Fruit fly (Drosophila melanogaster) whole organism, embryonic: ENCODE measurements around the gene IFT54.

Experiments
- Asciz ChIP-seq: fragments of 200-800 bp; sonication (Bioruptor generic); optimal IDR thresholded peaks from 2 replicates; lab custom pipeline; 2017; ENCODE audit warnings: missing biosample characterization, mild to moderate bottlenecking, missing genetic modification characterization, missing genetic modification reagents
- B-H1 ChIP-seq: fragments of 200-800 bp; sonication (Bioruptor generic); IDR thresholded peaks from 3 replicates; pipeline ENCODE4 v1.3.6; 2022; ENCODE audit warnings: missing biosample characterization, missing genetic modification characterization
- Blimp-1 ChIP-seq: fragments of 200-800 bp; sonication (Bioruptor generic); optimal IDR thresholded peaks from 3 replicates; lab custom pipeline; 2018; ENCODE audit warnings: missing biosample characterization, missing genetic modification characterization, mild to moderate bottlenecking, moderate library complexity, missing genetic modification reagents
- C15 ChIP-seq: fragments of 200-800 bp; sonication (Bioruptor generic); IDR thresholded peaks from 3 replicates; pipeline ENCODE4 v1.3.6; 2022; ENCODE audit warnings: missing biosample characterization, missing genetic modification characterization
- CG10431 ChIP-seq: fragments of 200-800 bp; sonication (Bioruptor generic); optimal IDR thresholded peaks from 3 replicates; lab custom pipeline; 2018; ENCODE audit warnings: missing biosample characterization, mild to moderate bottlenecking, missing genetic modification characterization
- CG10543 ChIP-seq: fragments of 200-800 bp; sonication (Bioruptor generic); optimal IDR thresholded peaks from 3 replicates; lab custom pipeline; 2017; ENCODE audit warnings: missing biosample characterization, mild to moderate bottlenecking, missing genetic modification characterization, moderate library complexity
- CG11504 ChIP-seq: fragments of 200-800 bp; sonication (Bioruptor generic); optimal IDR thresholded peaks from 3 replicates; lab custom pipeline; 2019; ENCODE audit warnings: missing biosample characterization, mild to moderate bottlenecking, missing genetic modification characterization, moderate library complexity
- CG12299 ChIP-seq: fragments of 200-800 bp; sonication (Bioruptor generic); optimal IDR thresholded peaks from 2 replicates; lab custom pipeline; 2018; ENCODE audit warnings: missing biosample characterization, mild to moderate bottlenecking, missing genetic modification characterization
- CG12744 ChIP-seq: fragments of 200-800 bp; sonication (Bioruptor generic); optimal IDR thresholded peaks from 2 replicates; lab custom pipeline; 2016; ENCODE audit warnings: missing biosample characterization, missing genetic modification characterization
- CG12769 ChIP-seq: fragments of 200-800 bp; sonication (Bioruptor generic); optimal IDR thresholded peaks from 2 replicates; lab custom pipeline; 2019; ENCODE audit warnings: missing biosample characterization, mild to moderate bottlenecking, missing genetic modification characterization, moderate library complexity
- CG12942 ChIP-seq: fragments of 200-800 bp; sonication (Bioruptor generic); optimal IDR thresholded peaks from 3 replicates; lab custom pipeline; 2016; ENCODE audit warnings: missing biosample characterization, missing genetic modification characterization
- CG17385 ChIP-seq: fragments of 200-800 bp; sonication (Bioruptor generic); optimal IDR thresholded peaks from 3 replicates; lab custom pipeline; 2018; ENCODE audit warnings: missing biosample characterization, mild to moderate bottlenecking, missing genetic modification characterization
- CG3065 ChIP-seq: fragments of 200-800 bp; sonication (Bioruptor generic); optimal IDR thresholded peaks from 2 replicates; lab custom pipeline; 2016; ENCODE audit warnings: missing biosample characterization, missing genetic modification characterization
- CG33213 ChIP-seq: fragments of 200-800 bp; sonication (Bioruptor generic); optimal IDR thresholded peaks from 3 replicates; lab custom pipeline; 2016; ENCODE audit warnings: missing biosample characterization, missing genetic modification characterization
- CG34376 ChIP-seq: fragments of 200-800 bp; sonication (Bioruptor generic); optimal IDR thresholded peaks from 2 replicates; lab custom pipeline; 2018; ENCODE audit warnings: missing biosample characterization, mild to moderate bottlenecking, missing genetic modification characterization
- CG4328 ChIP-seq: fragments of 200-800 bp; sonication (Bioruptor generic); optimal IDR thresholded peaks from 3 replicates; lab custom pipeline; 2017; ENCODE audit warnings: missing biosample characterization, missing genetic modification reagents, missing genetic modification characterization
- CG4360 ChIP-seq: fragments of 200-800 bp; sonication (Bioruptor generic); IDR thresholded peaks from 2 replicates; pipeline ENCODE4 v1.3.6; 2022; ENCODE audit warnings: missing biosample characterization, missing genetic modification characterization
- CG8765 ChIP-seq: fragments of 200-800 bp; sonication (Bioruptor generic); IDR thresholded peaks from 2 replicates; pipeline ENCODE4 v1.3.6; 2022; ENCODE audit warnings: missing biosample characterization, missing genetic modification characterization
- CG9215 ChIP-seq: fragments of 200-800 bp; sonication (Bioruptor generic); IDR thresholded peaks from 2 replicates; pipeline ENCODE4 v1.3.6; 2022; ENCODE audit warnings: missing biosample characterization, missing genetic modification characterization
- CG9437 ChIP-seq: fragments of 200-800 bp; sonication (Bioruptor generic); optimal IDR thresholded peaks from 2 replicates; lab custom pipeline; 2018; ENCODE audit warnings: missing biosample characterization, mild to moderate bottlenecking, missing genetic modification characterization
- CG9727 ChIP-seq: fragments of 200-800 bp; sonication (Bioruptor generic); optimal IDR thresholded peaks from 3 replicates; lab custom pipeline; 2017; ENCODE audit warnings: missing biosample characterization, mild to moderate bottlenecking, missing genetic modification characterization
- CG9932 ChIP-seq: fragments of 200-800 bp; sonication (Bioruptor generic); IDR thresholded peaks from 2 replicates; pipeline ENCODE4 v1.3.6; 2022; ENCODE audit warnings: missing biosample characterization, missing genetic modification characterization
- D19B ChIP-seq: fragments of 200-800 bp; sonication (Bioruptor generic); optimal IDR thresholded peaks from 2 replicates; lab custom pipeline; 2017; ENCODE audit warnings: missing biosample characterization, mild to moderate bottlenecking, missing genetic modification characterization
- Doc3 ChIP-seq: fragments of 200-800 bp; sonication (Bioruptor generic); IDR thresholded peaks from 3 replicates; pipeline ENCODE4 v1.3.6; 2022; ENCODE audit warnings: missing biosample characterization, missing genetic modification characterization; ENCODE audit not compliant: partially characterized antibody
- Dp ChIP-seq: fragments of 200-800 bp; sonication (Bioruptor generic); optimal IDR thresholded peaks from 2 replicates; lab custom pipeline; 2018; ENCODE audit warnings: missing biosample characterization, mild to moderate bottlenecking, missing genetic modification characterization, moderate library complexity
- Eip74EF ChIP-seq, 2 experiments: fragments of 200-800 bp in 1 of 2; fragments of >200 bp in 1 of 2; sonication (Bioruptor generic) in 1 of 2; optimal IDR thresholded peaks; 2 replicates each; lab custom pipeline; 2017 to 2019; ENCODE audit warnings: missing biosample characterization in 2 of 2, missing genetic modification characterization in 2 of 2, mild to moderate bottlenecking in 1 of 2, moderate library complexity in 1 of 2
- HLHmδ ChIP-seq: fragments of 200-800 bp; sonication (Bioruptor generic); optimal IDR thresholded peaks from 2 replicates; lab custom pipeline; 2018; ENCODE audit warnings: missing biosample characterization, mild to moderate bottlenecking, missing genetic modification characterization, moderate library complexity
- Mad ChIP-seq: fragments of 200-800 bp; sonication (Bioruptor generic); optimal IDR thresholded peaks from 2 replicates; lab custom pipeline; 2016; ENCODE audit warnings: missing biosample characterization, missing genetic modification characterization
- Meics ChIP-seq: fragments of 200-800 bp; sonication (Bioruptor generic); optimal IDR thresholded peaks from 2 replicates; lab custom pipeline; 2017; ENCODE audit warnings: missing biosample characterization, mild to moderate bottlenecking, missing genetic modification characterization
- Myb ChIP-seq: fragments of 200-800 bp; sonication (Bioruptor generic); optimal IDR thresholded peaks from 2 replicates; lab custom pipeline; 2016; ENCODE audit warnings: missing biosample characterization, missing genetic modification characterization
- Pdp1 ChIP-seq, 2 experiments: fragments of 200-800 bp; sonication (Bioruptor generic); optimal IDR thresholded peaks; 3 replicates each; lab custom pipeline; 2016; ENCODE audit warnings: missing biosample characterization in 2 of 2, missing genetic modification characterization in 2 of 2, mild to moderate bottlenecking in 1 of 2, moderate library complexity in 1 of 2
- Sox102F ChIP-seq: fragments of 200-800 bp; sonication (Bioruptor generic); optimal IDR thresholded peaks from 2 replicates; lab custom pipeline; 2018; ENCODE audit warnings: missing biosample characterization, mild to moderate bottlenecking, missing genetic modification characterization, moderate library complexity
- TFAM ChIP-seq: fragments of 200-800 bp; sonication (Bioruptor generic); optimal IDR thresholded peaks from 2 replicates; lab custom pipeline; 2017; ENCODE audit warnings: missing biosample characterization, missing genetic modification characterization, inconsistent platforms
- cad ChIP-seq: fragments of >200 bp; optimal IDR thresholded peaks from 2 replicates; lab custom pipeline; 2017; ENCODE audit warnings: missing biosample characterization, missing genetic modification characterization
- chm ChIP-seq: fragments of 200-800 bp; sonication (Bioruptor generic); IDR thresholded peaks from 2 replicates; pipeline ENCODE4 v1.3.6; 2022; ENCODE audit warnings: missing biosample characterization, missing genetic modification characterization
- ci ChIP-seq: fragments of 200-800 bp; sonication (Bioruptor generic); IDR thresholded peaks from 3 replicates; pipeline ENCODE4 v1.3.6; 2022; ENCODE audit warnings: missing biosample characterization, missing genetic modification characterization
- crol ChIP-seq: fragments of 200-800 bp; sonication (Bioruptor generic); IDR thresholded peaks from 2 replicates; pipeline ENCODE4 v1.3.6; 2022; ENCODE audit warnings: missing biosample characterization, missing genetic modification characterization
- dmrt99B ChIP-seq: fragments of 200-800 bp; sonication (Bioruptor generic); optimal IDR thresholded peaks from 2 replicates; lab custom pipeline; 2018; ENCODE audit warnings: missing biosample characterization, mild to moderate bottlenecking, missing genetic modification characterization, moderate library complexity
- grn ChIP-seq: fragments of 200-800 bp; sonication (Bioruptor generic); optimal IDR thresholded peaks from 3 replicates; lab custom pipeline; 2017; ENCODE audit warnings: missing biosample characterization, missing genetic modification characterization
- gsb-n ChIP-seq: fragments of 200-800 bp; sonication (Bioruptor generic); optimal IDR thresholded peaks from 3 replicates; lab custom pipeline; 2018; ENCODE audit warnings: missing biosample characterization, mild to moderate bottlenecking, missing genetic modification characterization
- hb ChIP-seq: fragments of 200-800 bp; sonication (Bioruptor generic); IDR thresholded peaks from 3 replicates; pipeline ENCODE4 v1.3.6; 2022; ENCODE audit warnings: missing biosample characterization, missing genetic modification characterization; ENCODE audit not compliant: partially characterized antibody
- klu ChIP-seq: fragments of 200-800 bp; sonication (Bioruptor generic); IDR thresholded peaks from 2 replicates; pipeline ENCODE4 v1.3.6; 2022; ENCODE audit warnings: missing biosample characterization, missing genetic modification characterization
- pum ChIP-seq: fragments of 200-800 bp; sonication (Bioruptor generic); optimal IDR thresholded peaks from 2 replicates; lab custom pipeline; 2016; ENCODE audit warnings: missing biosample characterization, missing genetic modification characterization
- stwl ChIP-seq: fragments of 200-800 bp; sonication (Bioruptor generic); optimal IDR thresholded peaks from 3 replicates; lab custom pipeline; 2018; ENCODE audit warnings: missing biosample characterization, mild to moderate bottlenecking, missing genetic modification characterization, moderate library complexity
- zen ChIP-seq: fragments of 200-800 bp; sonication (Bioruptor generic); optimal IDR thresholded peaks from 3 replicates; lab custom pipeline; 2018; ENCODE audit warnings: missing biosample characterization, mild to moderate bottlenecking, missing genetic modification characterization, moderate library complexity

Gene IFT54

DNA sequence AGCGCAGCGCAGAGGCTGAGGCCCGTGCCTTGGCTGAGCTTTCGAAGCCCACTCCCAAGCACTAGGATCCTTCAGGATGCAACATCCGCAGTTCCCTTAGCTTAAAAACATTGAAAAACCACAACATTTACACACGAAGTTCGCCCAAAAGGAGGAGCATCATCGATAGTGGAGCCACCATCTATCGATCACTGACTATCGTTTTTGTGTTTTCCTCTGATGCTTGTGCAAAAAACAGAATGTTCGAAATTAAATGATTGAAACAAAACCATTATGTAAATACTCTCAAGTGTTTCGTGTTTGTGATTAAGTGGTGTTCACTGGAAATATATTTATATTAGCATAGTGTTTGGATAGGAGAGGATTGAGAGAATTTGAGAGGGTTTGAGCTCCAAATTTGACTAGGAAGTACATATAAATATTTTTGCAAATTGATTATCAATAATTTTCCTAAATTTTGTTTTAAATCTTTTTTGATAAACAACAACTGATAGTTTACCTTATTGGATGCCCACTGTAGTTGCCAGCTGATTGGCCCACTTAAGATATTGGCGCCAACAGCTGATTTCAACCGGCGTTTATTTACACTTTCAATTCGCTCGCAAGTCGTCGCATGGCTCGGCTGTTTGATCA lies 25.4 kb downstream of the IFT54 start, which contains the start of gene spn-B (continued):
- TF ChIP-seq CG12769 (peak; percentile 69), Doc3 (GFP tag; lab: Robert Waterston, UW) (0 out of 3 replicates have a peak, but pooled peaks have one; percentile 37), ci (peak; percentile 85), grn (GFP tag; lab: Kevin White, UChicago) (peak; percentile 39), Eip74EF (GFP tag; optimal IDR thresholded peaks at IDR 0.05; lab: Kevin White, UChicago) (peak in 1 of 2 experiments; percentile 74), Asciz (GFP tag; lab: Kevin White, UChicago) (peak; percentile 75), CG9727 (GFP tag; lab: Kevin White, UChicago) (peak; percentile 84), CG9437 (GFP tag; lab: Kevin White, UChicago) (peak; percentile 67), Sox102F (GFP tag; lab: Kevin White, UChicago) (peak; percentile 84), C15 (GFP tag; lab: Robert Waterston, UW) (no peak), dmrt99B (peak; percentile 83), CG11504 (tag; lab: Kevin White, UChicago) (peak; percentile 79), CG12744 (GFP tag; lab: Kevin White, UChicago) (peak; percentile 64), crol (no peak), CG12942 (GFP tag; lab: Kevin White, UChicago) (peak; percentile 23), CG9932 (GFP tag; lab: Robert Waterston, UW) (peak; percentile 66), pum (GFP tag; lab: Kevin White, UChicago) (peak; percentile 32), CG17385 (GFP tag; lab: Kevin White, UChicago) (peak; percentile 73)

DNA sequence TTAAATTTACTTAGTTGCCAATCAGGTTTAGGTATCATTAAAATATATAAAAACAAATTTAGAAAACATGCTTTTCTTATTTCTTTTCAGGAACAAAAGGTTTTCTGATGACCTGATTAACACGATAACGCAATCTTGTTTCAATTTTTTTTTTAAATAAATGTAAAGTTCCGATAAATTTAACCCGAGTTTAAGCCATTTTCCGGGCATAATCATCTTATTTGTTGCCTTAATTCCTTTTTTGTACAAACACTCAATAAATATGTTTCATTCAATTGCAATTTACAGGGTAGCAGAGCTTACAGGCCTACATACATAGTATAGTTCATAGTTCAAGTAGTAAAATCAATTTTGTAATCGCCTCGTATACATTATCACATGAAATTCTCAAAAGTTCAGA lies 27.3 kb downstream of the IFT54 start:
- TF ChIP-seq D19B (GFP tag; lab: Kevin White, UChicago) (peak; percentile 51), hb (GFP tag; lab: Robert Waterston, UW) (no peak)

DNA sequence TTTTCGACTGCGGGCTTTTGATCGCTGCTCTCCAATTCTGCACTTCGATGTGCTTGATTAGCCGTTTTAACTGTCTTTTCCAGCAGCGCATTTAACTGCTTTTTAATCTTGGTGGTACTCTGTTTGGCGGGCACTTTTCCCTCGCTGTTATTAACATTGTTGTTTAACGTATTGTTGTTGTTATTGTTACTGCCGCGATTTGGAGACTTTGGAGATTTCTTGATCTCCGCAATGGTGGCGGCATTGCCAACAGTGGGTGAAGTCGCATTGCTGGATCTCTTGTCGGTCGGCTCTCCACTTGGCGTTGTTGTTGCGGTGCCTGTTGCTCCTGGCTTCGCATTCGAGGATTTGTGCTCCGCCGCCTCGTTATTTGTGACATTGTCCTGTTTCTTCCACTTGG lies 28.4 kb downstream of the IFT54 start:
- TF ChIP-seq stwl (tag; lab: Kevin White, UChicago) (peak; percentile 28), Dp (peak; percentile 19), cad (GFP tag; lab: Kevin White, UChicago) (no peak), CG3065 (no peak), Mad (GFP tag; lab: Kevin White, UChicago) (no peak), CG4360 (GFP tag; lab: Robert Waterston, UW) (peak; percentile 65; the same call in 1 of the 2 replicates), CG33213 (GFP tag; lab: Kevin White, UChicago) (no peak), gsb-n (tag; lab: Kevin White, UChicago) (no peak), CG9215 (GFP tag; lab: Robert Waterston, UW) (peak; percentile 27; the same call in 1 of the 2 replicates), Myb (GFP tag; lab: Kevin White, UChicago) (no peak), B-H1 (GFP tag; lab: Robert Waterston, UW) (no peak)

DNA sequence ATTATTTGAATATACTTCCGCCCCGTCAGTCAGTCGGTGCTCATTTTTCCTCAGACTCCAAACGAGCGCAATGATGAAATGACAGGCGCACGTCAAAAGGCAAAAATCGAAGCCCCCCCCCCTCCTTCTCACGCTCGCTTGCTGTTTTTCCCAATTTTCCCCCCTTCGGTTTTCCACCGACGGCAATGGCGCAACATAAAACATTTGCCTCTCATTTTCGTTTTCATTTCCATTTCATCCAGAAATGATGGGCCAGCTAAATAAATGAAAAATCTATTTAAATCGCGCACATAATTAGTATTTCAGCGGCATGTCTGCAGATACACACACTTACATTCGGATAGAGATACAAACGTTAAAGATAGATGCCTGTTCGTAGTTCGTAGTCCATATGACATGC lies 29.2 kb downstream of the IFT54 start:
- TF ChIP-seq CG12769, result peak; percentile 91
- no peak for TF ChIP-seq CG34376 (GFP tag; lab: Kevin White, UChicago)
- no peak for TF ChIP-seq TFAM (GFP tag; lab: Kevin White, UChicago)
- TF ChIP-seq HLHmδ (GFP tag; lab: Kevin White, UChicago), result no peak
- no peak for TF ChIP-seq CG10431 (GFP tag; lab: Kevin White, UChicago)
- TF ChIP-seq zen (tag; lab: Kevin White, UChicago), result no peak
- TF ChIP-seq klu (GFP tag; lab: Robert Waterston, UW), result no peak
- 0 out of 2 replicates have a peak, but pooled peaks have one; percentile 13 for TF ChIP-seq chm (GFP tag; lab: Robert Waterston, UW)
- TF ChIP-seq CG4328 (GFP tag; lab: Kevin White, UChicago), result peak; percentile 56
- no peak for TF ChIP-seq CG8765 (GFP tag; lab: Robert Waterston, UW)
- peak; percentile 25 for TF ChIP-seq CG10543 (GFP tag; lab: Kevin White, UChicago)
- peak in 1 of 2 experiments; percentile 34 for TF ChIP-seq Pdp1 (GFP tag; optimal IDR thresholded peaks at IDR 0.05; lab: Kevin White, UChicago)
- no peak for TF ChIP-seq Doc3 (GFP tag; lab: Robert Waterston, UW)
- TF ChIP-seq Blimp-1 (GFP tag; lab: Kevin White, UChicago), result no peak
- TF ChIP-seq Dp, result no peak
- TF ChIP-seq CG12299 (tag; lab: Kevin White, UChicago), result no peak
- TF ChIP-seq Meics (GFP tag; lab: Kevin White, UChicago), result no peak
